Worm (Caenorhabditis elegans): ENCODE data around the gene F10E7.9.

ce11 chrII:7060202-7060601 is 49.7 kb downstream of the F10E7.9 start:
- TF ChIP-seq med-1 (GFP tag; optimal IDR thresholded peaks at IDR 0.05; ENCODE audit: insufficient read depth) (no peak), flt-1 (GFP tag; IDR thresholded peaks at IDR 0.05) (no peak)

Data from whole organism, midembryonic.